Fruit fly (Drosophila melanogaster): ENCODE results near the gene Gale.

dm6 chr3L:601104-601503 is 47.3 kb upstream of the Gale start:
- TF ChIP-seq ttk (optimal IDR thresholded peaks at IDR 0.05) = no peak
- no peak for TF ChIP-seq h (optimal IDR thresholded peaks at IDR 0.05)
- no peak for TF ChIP-seq Myc (optimal IDR thresholded peaks at IDR 0.05)
- no peak for TF ChIP-seq Sin3A (optimal IDR thresholded peaks at IDR 0.05)

Data from Kc167 (cell line).